Fruit fly (Drosophila melanogaster) whole organism, pupa: ENCODE data around the gene CG12945.

Experiments
- CG10348 ChIP-seq: fragments of 200-800 bp; sonication (Bioruptor generic); IDR thresholded peaks from 2 replicates; pipeline ENCODE4 v1.3.6; 2022; ENCODE audit warnings: missing biosample characterization, missing genetic modification characterization
- CG13204 ChIP-seq: fragments of 200-800 bp; sonication (Bioruptor generic); optimal IDR thresholded peaks from 2 replicates; lab custom pipeline; 2018; ENCODE audit warnings: missing biosample characterization, mild to moderate bottlenecking, missing genetic modification characterization, moderate library complexity
- CG32121 ChIP-seq: fragments of 200-800 bp; sonication (Bioruptor generic); IDR thresholded peaks from 2 replicates; pipeline ENCODE4 v1.3.6; 2022; ENCODE audit warnings: missing biosample characterization, missing genetic modification characterization
- CG34367 ChIP-seq: fragments of 200-800 bp; sonication (Bioruptor generic); optimal IDR thresholded peaks from 2 replicates; lab custom pipeline; 2018; ENCODE audit warnings: missing biosample characterization, mild to moderate bottlenecking, missing genetic modification characterization
- CG4496 ChIP-seq: fragments of 200-800 bp; sonication (Bioruptor generic); IDR thresholded peaks from 3 replicates; pipeline ENCODE4 v1.3.6; 2022; ENCODE audit warnings: missing biosample characterization, missing genetic modification characterization
- D1 ChIP-seq: fragments of 200-800 bp; sonication (Bioruptor generic); optimal IDR thresholded peaks from 2 replicates; lab custom pipeline; 2018; ENCODE audit warnings: missing biosample characterization, mild to moderate bottlenecking, missing genetic modification characterization, moderate library complexity
- EcR ChIP-seq: fragments of 200-800 bp; sonication (Bioruptor generic); optimal IDR thresholded peaks from 3 replicates; lab custom pipeline; 2019; ENCODE audit warnings: missing biosample characterization, missing genetic modification characterization, mild to moderate bottlenecking, moderate library complexity, missing genetic modification reagents
- Pif1B ChIP-seq: fragments of 200-800 bp; sonication (Bioruptor generic); optimal IDR thresholded peaks from 3 replicates; lab custom pipeline; 2016; ENCODE audit warnings: missing biosample characterization, missing genetic modification characterization

DNA sequence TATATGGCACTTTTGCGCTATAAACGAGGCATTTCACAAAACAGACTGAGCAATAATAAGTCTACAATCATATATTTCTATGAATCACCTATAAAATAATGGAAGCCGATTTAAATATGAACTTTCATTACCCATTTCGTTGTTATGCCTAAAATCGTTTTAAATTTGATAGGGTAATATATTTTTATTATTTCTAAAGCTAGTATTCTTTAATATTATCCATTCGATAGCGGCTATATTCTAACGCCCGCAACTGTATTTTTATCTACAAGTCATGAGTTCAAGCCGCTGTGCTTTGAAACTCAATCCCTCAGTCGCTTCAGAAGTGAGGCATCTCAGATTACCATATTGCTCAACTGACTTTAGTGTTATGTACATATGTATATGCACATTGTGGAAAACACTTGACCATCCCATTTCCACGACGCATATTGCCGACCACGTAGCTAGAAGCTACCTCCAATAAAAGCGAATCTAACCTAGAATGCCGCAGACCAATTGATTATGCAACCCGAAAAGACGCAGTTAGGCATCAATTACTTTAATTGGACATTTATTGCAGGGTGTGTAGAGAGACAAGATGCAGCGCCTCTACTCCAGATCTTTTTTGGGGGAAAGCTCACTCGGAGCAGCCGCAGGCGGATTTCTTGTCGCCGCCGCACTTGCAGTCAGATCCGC, 7.6 kb downstream of the CG12945 start:
- TF ChIP-seq CG13204 (no peak), CG34367 (tag; lab: Kevin White, UChicago) (no peak), CG32121 (GFP tag; lab: Robert Waterston, UW) (no peak), CG10348 (GFP tag; lab: Robert Waterston, UW) (no peak), Pif1B (no peak), D1 (tag; lab: Kevin White, UChicago) (no peak), CG4496 (GFP tag; lab: Robert Waterston, UW) (0 out of 3 replicates have a peak, but pooled peaks have one; percentile 21), EcR (peak; percentile 8)
